Fruit fly (Drosophila melanogaster) whole organism, adult: ENCODE measurements around the gene cnc.

Source experiments
- CG11617 ChIP-seq: fragments of 200-800 bp; sonication (Bioruptor generic); optimal IDR thresholded peaks from 2 replicates; lab custom pipeline; 2017; ENCODE audit warnings: mild to moderate bottlenecking, missing biosample characterization, missing genetic modification reagents, missing genetic modification characterization
- CG12768 ChIP-seq: fragments of 200-800 bp; sonication (Bioruptor generic); optimal IDR thresholded peaks from 2 replicates; lab custom pipeline; 2017; ENCODE audit warnings: missing biosample characterization, missing genetic modification characterization, mild to moderate bottlenecking, moderate library complexity, missing genetic modification reagents
- CG14711 ChIP-seq: fragments of 200-800 bp; sonication (Bioruptor generic); optimal IDR thresholded peaks from 2 replicates; lab custom pipeline; 2018; ENCODE audit warnings: missing biosample characterization, mild to moderate bottlenecking, missing genetic modification characterization, moderate library complexity
- CG1620 ChIP-seq: fragments of 200-800 bp; sonication (Bioruptor generic); optimal IDR thresholded peaks from 2 replicates; lab custom pipeline; 2016; ENCODE audit warnings: missing biosample characterization, missing genetic modification characterization
- CG33017 ChIP-seq: fragments of 200-800 bp; sonication (Bioruptor generic); optimal IDR thresholded peaks from 2 replicates; lab custom pipeline; 2018; ENCODE audit warnings: missing biosample characterization, mild to moderate bottlenecking, missing genetic modification characterization, moderate library complexity
- CG5204 ChIP-seq: fragments of 200-800 bp; sonication (Bioruptor generic); optimal IDR thresholded peaks from 2 replicates; lab custom pipeline; 2016; ENCODE audit warnings: missing biosample characterization, missing genetic modification characterization
- CG7045 ChIP-seq: fragments of 200-800 bp; sonication (Bioruptor generic); optimal IDR thresholded peaks from 2 replicates; lab custom pipeline; 2017; ENCODE audit warnings: missing biosample characterization, mild to moderate bottlenecking, missing genetic modification characterization
- CG7101 ChIP-seq: fragments of 200-800 bp; sonication (Bioruptor generic); optimal IDR thresholded peaks from 2 replicates; lab custom pipeline; 2018; ENCODE audit warnings: missing biosample characterization, mild to moderate bottlenecking, missing genetic modification characterization, moderate library complexity
- Clk ChIP-seq: fragments of 200-800 bp; sonication (Bioruptor generic); optimal IDR thresholded peaks from 2 replicates; lab custom pipeline; 2017; ENCODE audit warnings: missing biosample characterization, missing genetic modification characterization
- Crg-1 ChIP-seq: fragments of 200-800 bp; sonication (Bioruptor generic); optimal IDR thresholded peaks from 2 replicates; lab custom pipeline; 2016; ENCODE audit warnings: missing biosample characterization, missing genetic modification characterization
- Hr96 ChIP-seq: fragments of 200-800 bp; sonication (Bioruptor generic); optimal IDR thresholded peaks from 2 replicates; lab custom pipeline; 2016; ENCODE audit warnings: missing biosample characterization, missing genetic modification characterization
- Mnt ChIP-seq: fragments of 200-800 bp; sonication (Bioruptor generic); optimal IDR thresholded peaks from 2 replicates; lab custom pipeline; 2016; ENCODE audit warnings: missing biosample characterization, mild to moderate bottlenecking, missing genetic modification characterization
- bab1 ChIP-seq: fragments of 200-800 bp; sonication (Bioruptor generic); optimal IDR thresholded peaks from 3 replicates; lab custom pipeline; 2019; ENCODE audit warnings: missing biosample characterization, mild to moderate bottlenecking, missing genetic modification characterization, moderate library complexity
- cic ChIP-seq: fragments of 200-800 bp; sonication (Bioruptor generic); optimal IDR thresholded peaks from 2 replicates; lab custom pipeline; 2017; ENCODE audit warnings: missing biosample characterization, mild to moderate bottlenecking, missing genetic modification characterization, moderate library complexity
- cnc ChIP-seq, 2 experiments: fragments of >200 bp; optimal IDR thresholded peaks; 2 replicates each; lab custom pipeline; 2017
- kay ChIP-seq: fragments of 200-800 bp; sonication (Bioruptor generic); peaks from one replicate; lab custom pipeline; 2016; ENCODE audit warnings: missing biosample characterization, missing genetic modification characterization, borderline replicate concordance
- ovo ChIP-seq: fragments of 200-800 bp; sonication (Bioruptor generic); optimal IDR thresholded peaks from 2 replicates; lab custom pipeline; 2016; ENCODE audit warnings: missing biosample characterization, missing genetic modification characterization
- pad ChIP-seq: fragments of 200-800 bp; sonication (Bioruptor generic); optimal IDR thresholded peaks from 3 replicates; lab custom pipeline; 2017; ENCODE audit warnings: missing biosample characterization, missing genetic modification characterization, mild to moderate bottlenecking, moderate library complexity, missing genetic modification reagents
- tj ChIP-seq: fragments of 200-800 bp; sonication (Bioruptor generic); optimal IDR thresholded peaks from 3 replicates; lab custom pipeline; 2017; ENCODE audit warnings: missing biosample characterization, mild to moderate bottlenecking, missing genetic modification characterization, moderate library complexity
- toe ChIP-seq: fragments of 200-800 bp; sonication (Bioruptor generic); optimal IDR thresholded peaks from 2 replicates; lab custom pipeline; 2016; ENCODE audit warnings: missing biosample characterization, missing genetic modification characterization

Gene cnc

DNA sequence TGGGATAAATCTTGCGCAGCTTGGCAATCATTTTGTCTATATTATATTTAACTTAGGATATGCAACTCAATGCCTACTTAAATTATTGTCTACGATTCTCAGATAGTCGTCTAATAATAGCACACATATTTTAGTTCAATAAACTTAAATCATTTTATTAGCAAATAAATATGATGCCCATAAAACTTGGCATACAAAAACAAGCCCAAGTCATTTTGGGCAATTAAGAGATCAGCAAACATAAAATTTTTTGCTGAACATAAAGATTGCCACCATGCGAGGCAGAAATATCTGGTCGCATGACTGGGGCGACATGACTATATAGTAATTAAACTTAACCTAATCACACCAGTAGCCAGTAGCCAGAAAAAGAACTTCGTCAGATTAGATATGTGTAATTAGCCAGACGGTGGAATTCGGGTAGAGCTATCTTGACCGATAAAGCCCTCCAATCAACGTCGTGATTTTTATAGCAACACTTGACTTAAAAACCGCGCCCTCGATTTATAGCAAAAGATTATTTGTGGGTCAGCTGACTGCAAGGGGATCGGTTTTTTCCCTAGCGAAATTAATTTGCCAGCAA is 65.1 kb downstream of the cnc start, which contains the start of gene CG13829:
CG13829 (minus strand) TSS at position 51 of the 583 bp plus-strand sequence.
- TF ChIP-seq kay (GFP tag; lab: Kevin White, UChicago) (peak; percentile 35), ovo (GFP tag; lab: Kevin White, UChicago) (no peak)

- TF ChIP-seq toe (GFP tag; lab: Kevin White, UChicago) (peak; percentile 36), CG7045 (GFP tag; lab: Kevin White, UChicago) (peak; percentile 64), Hr96 (peak; percentile 26), cic (GFP tag; lab: Kevin White, UChicago) (peak; percentile 80), kay (GFP tag; lab: Kevin White, UChicago) (peak; percentile 11), Crg-1 (no peak), CG1620 (GFP tag; lab: Kevin White, UChicago) (no peak), CG12768 (GFP tag; lab: Kevin White, UChicago) (no peak), CG5204 (GFP tag; lab: Kevin White, UChicago) (no peak)
Observed at dm6 chr3R:23159289-23159956, 67.1 kb downstream of the cnc start, which contains the start of gene VhaAC39-2. Gene VhaAC39-2 (minus strand): TSS chr3R:23159316.

dm6 chr3R:23157664-23158151 is 68.8 kb downstream of the cnc start, which contains the start of gene unk:
Gene unk (minus strand): TSS chr3R:23157862.
- TF ChIP-seq bab1 (GFP tag; lab: Kevin White, UChicago) (peak; percentile 59), CG1620 (GFP tag; lab: Kevin White, UChicago) (peak; percentile 3), CG12768 (GFP tag; lab: Kevin White, UChicago) (no peak), CG5204 (GFP tag; lab: Kevin White, UChicago) (no peak), CG14711 (tag; lab: Kevin White, UChicago) (no peak), Crg-1 (peak; percentile 24)

dm6 chr3R:23156865-23157515 is 69.5 kb downstream of the cnc start:
- TF ChIP-seq CG12768 (GFP tag; lab: Kevin White, UChicago) (peak; percentile 75), Hr96 (no peak), bab1 (GFP tag; lab: Kevin White, UChicago) (no peak), Crg-1 (no peak), Mnt (GFP tag; lab: Kevin White, UChicago) (peak; percentile 38), CG11617 (GFP tag; lab: Kevin White, UChicago) (peak; percentile 63), CG5204 (GFP tag; lab: Kevin White, UChicago) (no peak), CG7045 (GFP tag; lab: Kevin White, UChicago) (peak; percentile 57), ovo (GFP tag; lab: Kevin White, UChicago) (peak; percentile 83), CG14711 (tag; lab: Kevin White, UChicago) (no peak), CG33017 (tag; lab: Kevin White, UChicago) (peak; percentile 68), tj (GFP tag; lab: Kevin White, UChicago) (peak; percentile 37), pad (GFP tag; lab: Kevin White, UChicago) (peak; percentile 75), Clk (GFP tag; lab: Kevin White, UChicago) (no peak), toe (GFP tag; lab: Kevin White, UChicago) (no peak), CG1620 (GFP tag; lab: Kevin White, UChicago) (no peak), cnc (optimal IDR thresholded peaks at IDR 0.05; lab: Kevin White, UChicago) (peak; percentile 46 to 71), CG7101 (tag; lab: Kevin White, UChicago) (peak; percentile 39), cic (GFP tag; lab: Kevin White, UChicago) (peak; percentile 99), kay (GFP tag; lab: Kevin White, UChicago) (peak; percentile 94)

- no peak for TF ChIP-seq pad (GFP tag; lab: Kevin White, UChicago)
- TF ChIP-seq Mnt (GFP tag; lab: Kevin White, UChicago) = no peak
- TF ChIP-seq CG1620 (GFP tag; lab: Kevin White, UChicago) = no peak
- no peak for TF ChIP-seq Hr96
- no peak for TF ChIP-seq Crg-1
- TF ChIP-seq CG33017 (tag; lab: Kevin White, UChicago) = no peak
- TF ChIP-seq tj (GFP tag; lab: Kevin White, UChicago) = no peak
- no peak for TF ChIP-seq cic (GFP tag; lab: Kevin White, UChicago)
- no peak for TF ChIP-seq Clk (GFP tag; lab: Kevin White, UChicago)
- no peak for TF ChIP-seq toe (GFP tag; lab: Kevin White, UChicago)
- TF ChIP-seq CG12768 (GFP tag; lab: Kevin White, UChicago) = no peak
- no peak for TF ChIP-seq kay (GFP tag; lab: Kevin White, UChicago)
Observed at dm6 chr3R:23156347-23156864, 70.1 kb downstream of the cnc start.
